Worm (Caenorhabditis elegans): ENCODE data around the gene K08F8.7.
A peak's percentile ranks its signal among the peaks of the same experiment; 100 is the strongest.

The K08F8.7 gene

DNA sequence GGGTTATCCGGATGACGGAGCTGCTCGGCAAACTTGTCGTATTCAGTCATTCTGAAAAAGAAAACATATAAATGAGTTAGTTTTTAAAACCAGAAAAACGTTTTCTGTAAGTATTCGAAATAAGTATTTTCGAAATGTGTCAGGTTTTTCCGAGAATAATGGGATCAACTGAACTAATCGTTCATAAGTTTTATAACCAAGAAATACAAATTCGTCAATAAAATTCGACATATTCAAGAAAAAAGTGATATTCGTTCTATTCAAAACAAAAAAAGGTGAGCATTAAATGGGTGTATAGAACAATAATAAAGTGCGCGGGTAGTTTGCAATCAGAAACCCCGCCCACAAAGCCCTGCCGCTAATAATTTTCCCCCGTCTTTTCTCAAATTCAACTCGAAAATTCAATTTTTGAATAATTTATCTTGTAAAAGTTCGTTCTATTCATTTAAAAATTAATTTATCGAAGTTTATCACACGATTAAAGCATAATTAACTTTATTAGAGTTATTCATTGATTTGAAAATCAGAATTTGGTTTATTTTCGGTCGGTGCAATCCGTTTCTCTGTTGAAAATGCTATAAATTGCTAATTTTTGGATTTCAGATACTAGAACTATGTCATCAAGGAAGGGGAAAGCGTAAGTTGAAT is 38.8 kb downstream of the K08F8.7 start, which contains the start of the genes cyn-11 and T01B7.5:
Gene cyn-11, minus strand, starts transcription at position 51 of the 648 bp plus-strand sequence.
Gene T01B7.5, plus strand, starts transcription at position 598 of the 648 bp plus-strand sequence.
- TF ChIP-seq dpl-1 (GFP tag; optimal IDR thresholded peaks at IDR 0.05): peak; percentile 25
- TF ChIP-seq hlh-30 (tag; optimal IDR thresholded peaks at IDR 0.05; ENCODE audit: insufficient read depth): peak; percentile 1
- peak in 1 of 2 experiments; percentile 55 for TF ChIP-seq lsy-2 (tag; optimal IDR thresholded peaks at IDR 0.05)
- TF ChIP-seq egl-43 (GFP tag; IDR thresholded peaks at IDR 0.05): no peak
- peak; percentile 39 for TF ChIP-seq mep-1 (tag; optimal IDR thresholded peaks at IDR 0.05)
- TF ChIP-seq R02D3.7 (tag; optimal IDR thresholded peaks at IDR 0.05): no peak
- peak; percentile 32; the same call in 1 of the 2 replicates for TF ChIP-seq lin-38 (GFP tag; IDR thresholded peaks at IDR 0.05)
- peak; percentile 12 for TF ChIP-seq hlh-11 (tag; optimal IDR thresholded peaks at IDR 0.05)
- TF ChIP-seq nhr-28 (tag; optimal IDR thresholded peaks at IDR 0.05): peak; percentile 18
- TF ChIP-seq hmg-1.1 (GFP tag; IDR thresholded peaks at IDR 0.05): no peak
- TF ChIP-seq madf-9 (GFP tag; conservative IDR thresholded peaks at IDR 0.05): no peak
- TF ChIP-seq mes-2 (tag; optimal IDR thresholded peaks at IDR 0.05; ENCODE audit: poor library complexity, severe bottlenecking): peak; percentile 56
- no peak for TF ChIP-seq F44E2.7 (GFP tag; IDR thresholded peaks at IDR 0.05)

DNA sequence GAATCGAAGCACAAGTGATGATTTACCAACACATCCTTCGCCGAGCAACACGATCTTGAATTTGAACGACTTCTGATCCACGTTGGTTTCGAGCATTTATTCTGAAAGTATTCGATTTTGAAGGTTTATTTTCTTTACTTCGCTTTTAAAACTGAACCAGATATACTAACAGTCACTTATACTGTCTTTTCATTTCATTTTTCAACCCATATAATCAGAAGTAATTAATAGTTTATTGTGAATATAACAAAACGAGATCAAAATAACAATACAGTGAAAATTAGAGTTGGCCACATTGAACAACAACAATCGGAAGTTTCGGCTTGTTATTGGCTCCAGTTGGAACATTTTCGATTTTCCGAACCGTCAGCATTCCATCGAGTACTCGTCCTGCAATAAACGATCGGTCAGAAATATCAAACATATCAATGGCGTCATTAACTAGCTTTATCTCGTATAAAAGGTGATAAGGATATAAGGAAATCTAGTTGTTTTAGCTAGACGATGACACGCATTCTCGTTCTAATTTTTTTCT is 40.2 kb downstream of the K08F8.7 start, which contains the start of the genes rab-21 and T01B7.13:
Gene rab-21, minus strand, starts transcription at position 101 of the 535 bp plus-strand sequence.
Gene T01B7.13, plus strand, starts transcription at position 485 of the 535 bp plus-strand sequence.
- TF ChIP-seq hlh-30 (tag; optimal IDR thresholded peaks at IDR 0.05; ENCODE audit: insufficient read depth) (no peak), spr-1 (tag; optimal IDR thresholded peaks at IDR 0.05) (no peak), F37D6.2 (tag; optimal IDR thresholded peaks at IDR 0.05) (no peak), jun-1 (tag; optimal IDR thresholded peaks at IDR 0.05) (no peak), F26F4.8 (GFP tag; conservative IDR thresholded peaks at IDR 0.05) (no peak), rbr-2 (tag; optimal IDR thresholded peaks at IDR 0.05) (no peak), sdz-12 (GFP tag; optimal IDR thresholded peaks at IDR 0.05) (no peak), pqm-1 (tag; optimal IDR thresholded peaks at IDR 0.05) (no peak)

DNA sequence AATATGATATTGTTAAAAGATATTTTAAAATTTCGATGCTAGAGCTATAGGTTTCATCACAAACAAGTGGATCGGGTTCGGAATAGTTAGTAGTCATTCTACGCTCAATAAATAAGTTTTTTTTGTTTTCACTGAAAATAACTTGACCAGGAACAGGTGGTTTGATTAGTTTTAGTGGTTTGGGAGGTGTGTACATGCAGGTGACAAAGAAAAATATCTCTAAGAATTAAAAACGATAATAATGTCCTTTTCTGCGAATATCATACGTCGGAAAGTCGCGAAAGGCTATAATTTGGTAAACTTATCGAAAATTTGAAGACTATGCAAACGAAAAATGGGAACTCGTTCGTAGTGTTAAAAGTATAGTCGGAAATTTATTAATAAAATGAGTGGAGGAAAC is 44.9 kb downstream of the K08F8.7 start, which contains the start of gene srg-15:
Gene srg-15, minus strand, starts transcription at position 101 of the 400 bp plus-strand sequence.
- TF ChIP-seq tra-1 (GFP tag; IDR thresholded peaks at IDR 0.05) (no peak), gei-8 (GFP tag; optimal IDR thresholded peaks at IDR 0.05) (no peak), hlh-11 (tag; optimal IDR thresholded peaks at IDR 0.05) (no peak), saeg-2 (GFP tag; IDR thresholded peaks at IDR 0.05) (no peak), hlh-30 (tag; optimal IDR thresholded peaks at IDR 0.05; ENCODE audit: insufficient read depth) (no peak), attf-4 (tag; optimal IDR thresholded peaks at IDR 0.05) (no peak), mdl-1 (tag; optimal IDR thresholded peaks at IDR 0.05) (no peak), ztf-7 (tag; optimal IDR thresholded peaks at IDR 0.05) (no peak), T20F7.1 (GFP tag; optimal IDR thresholded peaks at IDR 0.05) (no peak), nhr-76 (tag; optimal IDR thresholded peaks at IDR 0.05) (no peak), R02D3.7 (tag; optimal IDR thresholded peaks at IDR 0.05) (no peak), ceh-82 (tag; optimal IDR thresholded peaks at IDR 0.05) (no peak), unc-62 (GFP tag; optimal IDR thresholded peaks at IDR 0.05 in 1 of 2) (no peak), unc-62 (tag; optimal IDR thresholded peaks at IDR 0.05) (no peak)

- TF ChIP-seq sdz-12 (GFP tag; optimal IDR thresholded peaks at IDR 0.05): no peak
- no peak for TF ChIP-seq ces-1 (GFP tag; optimal IDR thresholded peaks at IDR 0.05)
- TF ChIP-seq hlh-11 (tag; optimal IDR thresholded peaks at IDR 0.05): peak; percentile 55
- peak; percentile 74 for TF ChIP-seq hlh-30 (tag; optimal IDR thresholded peaks at IDR 0.05; ENCODE audit: insufficient read depth)
- no peak for TF ChIP-seq daf-12 (tag; optimal IDR thresholded peaks at IDR 0.05)
- TF ChIP-seq unc-62 (GFP tag; optimal IDR thresholded peaks at IDR 0.05 in 1 of 2): peak in 1 of 2 experiments; percentile 71
- TF ChIP-seq unc-62 (tag; optimal IDR thresholded peaks at IDR 0.05): no peak
- no peak for TF ChIP-seq tra-1 (GFP tag; IDR thresholded peaks at IDR 0.05)
- no peak for TF ChIP-seq egl-43 (GFP tag; IDR thresholded peaks at IDR 0.05)
- TF ChIP-seq ama-1 (optimal IDR thresholded peaks at IDR 0.05): no peak
- TF ChIP-seq madf-5 (GFP tag; IDR thresholded peaks at IDR 0.05): no peak
- no peak for TF ChIP-seq T20F7.1 (GFP tag; optimal IDR thresholded peaks at IDR 0.05)
- no peak for TF ChIP-seq pqm-1 (tag; optimal IDR thresholded peaks at IDR 0.05)
- TF ChIP-seq nhr-6 (tag; optimal IDR thresholded peaks at IDR 0.05): no peak
- TF ChIP-seq lin-15B (tag; optimal IDR thresholded peaks at IDR 0.05): no peak
- TF ChIP-seq snpc-1.2 (GFP tag; IDR thresholded peaks at IDR 0.05): no peak
- no peak for TF ChIP-seq cey-2 (tag; optimal IDR thresholded peaks at IDR 0.05; ENCODE audit: borderline replicate concordance, insufficient read depth)
- TF ChIP-seq saeg-2 (GFP tag; IDR thresholded peaks at IDR 0.05): no peak
- no peak for TF ChIP-seq pha-4 (GFP tag; IDR thresholded peaks at IDR 0.05)
- no peak for TF ChIP-seq pha-4 (tag; optimal IDR thresholded peaks at IDR 0.05)
- TF ChIP-seq R02D3.7 (tag; optimal IDR thresholded peaks at IDR 0.05): no peak
- no peak for TF ChIP-seq tag-97 (GFP tag; IDR thresholded peaks at IDR 0.05)
- no peak for TF ChIP-seq gei-8 (GFP tag; optimal IDR thresholded peaks at IDR 0.05)
- TF ChIP-seq vab-7 (GFP tag; IDR thresholded peaks at IDR 0.05): no peak
These were observed 48.1 kb downstream of the K08F8.7 start, which contains the start of gene cup-16 for ce11 chrII:8707024-8707423. TSS of gene cup-16 (plus strand) at chrII:8707155.

Measured in whole organism, L4 larva.